Worm (Caenorhabditis elegans) whole organism, young adult: ENCODE results near the gene K08H2.3.

Experiments
- B0261.1 ChIP-seq: sonication (generic microtip); optimal IDR thresholded peaks from 2 replicates; lab custom pipeline; 2016; ENCODE audit warnings: mild to moderate bottlenecking, missing genetic modification characterization, moderate library complexity, missing compliant biosample characterization
- C17E4.6 ChIP-seq: fragments of 200-800 bp; sonication (Bioruptor generic); IDR thresholded peaks from 2 replicates; pipeline ENCODE4 v1.3.6; 2022; ENCODE audit warnings: missing genetic modification reagents, missing genetic modification characterization, missing compliant biosample characterization
- D2030.7 ChIP-seq: fragments of 200-800 bp; sonication (Bioruptor generic); IDR thresholded peaks from 2 replicates; pipeline ENCODE4 v1.3.6; 2022; ENCODE audit warnings: missing genetic modification reagents, missing genetic modification characterization, missing compliant biosample characterization
- F10E7.11 ChIP-seq: sonication (generic microtip); optimal IDR thresholded peaks from 2 replicates; lab custom pipeline; 2017; ENCODE audit warnings: mild to moderate bottlenecking, missing genetic modification characterization, moderate library complexity, missing compliant biosample characterization
- F23B12.7 ChIP-seq: sonication (generic microtip); optimal IDR thresholded peaks from 2 replicates; lab custom pipeline; 2017; ENCODE audit warnings: missing genetic modification characterization, mild to moderate bottlenecking, missing compliant biosample characterization, antibody characterized with exemption, moderate library complexity; ENCODE audit not compliant: insufficient read depth
- F33H1.4 ChIP-seq: fragments of 200-800 bp; sonication (Bioruptor generic); IDR thresholded peaks from 2 replicates; pipeline ENCODE4 v1.3.6; 2022; ENCODE audit warnings: missing genetic modification reagents, missing genetic modification characterization, missing compliant biosample characterization
- F37B4.10 ChIP-seq: fragments of 200-800 bp; sonication (Bioruptor generic); IDR thresholded peaks from 2 replicates; pipeline ENCODE4 v1.3.6; 2022; ENCODE audit warnings: missing genetic modification characterization, missing compliant biosample characterization
- F57A8.1 ChIP-seq: fragments of 200-800 bp; sonication (Bioruptor generic); optimal IDR thresholded peaks from 2 replicates; lab custom pipeline; 2018; ENCODE audit warnings: mild to moderate bottlenecking, missing genetic modification characterization, moderate library complexity, missing compliant biosample characterization
- K11D2.4 ChIP-seq: fragments of 200-800 bp; sonication (Bioruptor generic); IDR thresholded peaks from 2 replicates; pipeline ENCODE4 v1.3.6; 2022; ENCODE audit warnings: missing genetic modification reagents, missing genetic modification characterization, missing compliant biosample characterization
- Y67H2A.10 ChIP-seq: fragments of 200-800 bp; sonication (Bioruptor generic); conservative IDR thresholded peaks from 2 replicates; pipeline ENCODE4 v1.3.6; 2022; ENCODE audit warnings: missing genetic modification reagents, missing genetic modification characterization, missing compliant biosample characterization
- akir-1 ChIP-seq: fragments of 200-800 bp; sonication (Bioruptor generic); optimal IDR thresholded peaks from 2 replicates; lab custom pipeline; 2018; ENCODE audit warnings: mild to moderate bottlenecking, missing genetic modification characterization, moderate library complexity, missing compliant biosample characterization
- aptf-3 ChIP-seq: fragments of 200-800 bp; sonication (Bioruptor generic); IDR thresholded peaks from 2 replicates; pipeline ENCODE4 v1.3.6; 2022; ENCODE audit warnings: missing genetic modification characterization, missing compliant biosample characterization
- attf-6 ChIP-seq: fragments of 200-800 bp; sonication (Bioruptor generic); IDR thresholded peaks from 2 replicates; pipeline ENCODE4 v1.3.6; 2022; ENCODE audit warnings: missing genetic modification reagents, missing genetic modification characterization, missing compliant biosample characterization
- bed-2 ChIP-seq: fragments of 200-800 bp; sonication (Bioruptor generic); IDR thresholded peaks from 2 replicates; pipeline ENCODE4 v1.3.6; 2022; ENCODE audit warnings: missing genetic modification reagents, missing genetic modification characterization, missing compliant biosample characterization
- die-1 ChIP-seq: sonication (generic microtip); optimal IDR thresholded peaks from 2 replicates; lab custom pipeline; 2016; ENCODE audit warnings: missing genotype, mild to moderate bottlenecking, missing genetic modification characterization, missing compliant biosample characterization
- dox-1 ChIP-seq: fragments of 200-800 bp; sonication (Bioruptor generic); IDR thresholded peaks from 2 replicates; pipeline ENCODE4 v1.3.6; 2022; ENCODE audit warnings: missing genetic modification reagents, missing genetic modification characterization, missing compliant biosample characterization
- dpff-1 ChIP-seq: sonication (generic microtip); optimal IDR thresholded peaks from 2 replicates; lab custom pipeline; 2017; ENCODE audit warnings: mild to moderate bottlenecking, missing genetic modification characterization, missing compliant biosample characterization
- egl-44 ChIP-seq: fragments of 200-800 bp; sonication (Bioruptor generic); IDR thresholded peaks from 2 replicates; pipeline ENCODE4 v1.3.6; 2022; ENCODE audit warnings: missing genetic modification reagents, missing genetic modification characterization, missing compliant biosample characterization
- ets-4 ChIP-seq: fragments of 200-800 bp; sonication (Bioruptor generic); optimal IDR thresholded peaks from 2 replicates; lab custom pipeline; 2018; ENCODE audit warnings: mild to moderate bottlenecking, missing genetic modification characterization, missing compliant biosample characterization
- him-1 ChIP-seq: sonication (generic microtip); optimal IDR thresholded peaks from 2 replicates; lab custom pipeline; 2016; ENCODE audit warnings: missing genotype, missing genetic modification reagents, missing genetic modification characterization, missing compliant biosample characterization
- hlh-26 ChIP-seq: fragments of 200-800 bp; sonication (Bioruptor generic); conservative IDR thresholded peaks from 2 replicates; pipeline ENCODE4 v1.3.6; 2022; ENCODE audit warnings: missing genetic modification reagents, missing genetic modification characterization, missing compliant biosample characterization
- hmg-1.2 ChIP-seq: fragments of 200-800 bp; sonication (Bioruptor generic); IDR thresholded peaks from 2 replicates; pipeline ENCODE4 v1.3.6; 2022; ENCODE audit warnings: missing genetic modification reagents, missing genetic modification characterization, missing compliant biosample characterization
- hsf-1 ChIP-seq: fragments of 200-800 bp; sonication (Bioruptor generic); IDR thresholded peaks from 2 replicates; pipeline ENCODE4 v1.3.6; 2022; ENCODE audit warnings: missing genetic modification reagents, missing genetic modification characterization, missing compliant biosample characterization
- let-526 ChIP-seq: fragments of 200-800 bp; sonication (Bioruptor generic); IDR thresholded peaks from 2 replicates; pipeline ENCODE4 v1.3.6; 2022; ENCODE audit warnings: missing genetic modification reagents, missing genetic modification characterization, missing compliant biosample characterization
- lin-26 ChIP-seq: fragments of 200-800 bp; sonication (Bioruptor generic); IDR thresholded peaks from 2 replicates; pipeline ENCODE4 v1.3.6; 2022; ENCODE audit warnings: missing genetic modification reagents, missing genetic modification characterization, missing compliant biosample characterization
- lin-35 ChIP-seq, 3 experiments: fragments of 150-350 bp in 2 of 3; sonication (generic microtip) in 1 of 3; optimal IDR thresholded peaks; 2 replicates each; lab custom pipeline; 2014 to 2018; ENCODE audit warnings: missing biosample characterization in 3 of 3, missing genetic modification characterization in 3 of 3, missing genetic modification reagents in 3 of 3
- lin-54 ChIP-seq: fragments of 200-800 bp; sonication (Bioruptor generic); optimal IDR thresholded peaks from 2 replicates; lab custom pipeline; 2018; ENCODE audit warnings: mild to moderate bottlenecking, missing genetic modification characterization, missing compliant biosample characterization
- lsy-27 ChIP-seq: sonication (generic microtip); optimal IDR thresholded peaks from 2 replicates; lab custom pipeline; 2017; ENCODE audit warnings: missing genetic modification characterization, mild to moderate bottlenecking, missing compliant biosample characterization, antibody characterized with exemption, missing genotype, borderline replicate concordance; ENCODE audit not compliant: insufficient read depth
- madf-10 ChIP-seq: sonication (generic microtip); optimal IDR thresholded peaks from 2 replicates; lab custom pipeline; 2016; ENCODE audit warnings: mild to moderate bottlenecking, missing genetic modification characterization, missing compliant biosample characterization
- madf-3 ChIP-seq: fragments of 200-800 bp; sonication (Bioruptor generic); IDR thresholded peaks from 2 replicates; pipeline ENCODE4 v1.3.6; 2022; ENCODE audit warnings: missing genetic modification reagents, missing genetic modification characterization, missing compliant biosample characterization
- mxl-1 ChIP-seq: sonication (generic microtip); optimal IDR thresholded peaks from 2 replicates; lab custom pipeline; 2016; ENCODE audit warnings: missing genetic modification characterization, missing compliant biosample characterization
- pbrm-1 ChIP-seq: fragments of 200-800 bp; sonication (Bioruptor generic); IDR thresholded peaks from 2 replicates; pipeline ENCODE4 v1.3.6; 2022; ENCODE audit warnings: missing genetic modification reagents, missing genetic modification characterization, missing compliant biosample characterization
- rec-8 ChIP-seq, 2 experiments: sonication (generic microtip); optimal IDR thresholded peaks; 2 replicates each; lab custom pipeline; 2016; ENCODE audit warnings: mild to moderate bottlenecking in 2 of 2, missing genetic modification characterization in 2 of 2, missing genetic modification reagents in 2 of 2, missing genotype in 2 of 2, missing biosample characterization in 1 of 2, missing compliant biosample characterization in 1 of 2, moderate library complexity in 1 of 2
- repo-1 ChIP-seq: sonication (generic microtip); optimal IDR thresholded peaks from 2 replicates; lab custom pipeline; 2017; ENCODE audit warnings: mild to moderate bottlenecking, missing genetic modification characterization, missing compliant biosample characterization
- snpc-1.3 ChIP-seq: sonication (generic microtip); optimal IDR thresholded peaks from 2 replicates; lab custom pipeline; 2017; ENCODE audit warnings: missing genetic modification characterization, mild to moderate bottlenecking, missing compliant biosample characterization, antibody characterized with exemption, moderate library complexity, missing genotype, missing genetic modification reagents; ENCODE audit not compliant: insufficient read depth
- snpc-3.4 ChIP-seq: sonication (generic microtip); optimal IDR thresholded peaks from 2 replicates; lab custom pipeline; 2017; ENCODE audit warnings: missing genetic modification characterization, mild to moderate bottlenecking, missing compliant biosample characterization, antibody characterized with exemption, moderate library complexity, missing genotype, missing genetic modification reagents
- snpc-4 ChIP-seq, 5 experiments: fragments of 150-350 bp in 1 of 5; sonication (generic microtip) in 4 of 5; optimal IDR thresholded peaks; 2 replicates each; lab custom pipeline; 2014 to 2018; ENCODE audit warnings: missing genetic modification characterization in 5 of 5, missing biosample characterization in 3 of 5, antibody characterized with exemption in 2 of 5, mild to moderate bottlenecking in 2 of 5, missing compliant biosample characterization in 2 of 5, missing genotype in 2 of 5, moderate library complexity in 2 of 5, missing genetic modification reagents in 1 of 5
- tlf-1 ChIP-seq: fragments of 200-800 bp; sonication (Bioruptor generic); optimal IDR thresholded peaks from 2 replicates; lab custom pipeline; 2018; ENCODE audit warnings: mild to moderate bottlenecking, missing genetic modification characterization, missing compliant biosample characterization
- xnd-1 ChIP-seq: sonication (generic microtip); optimal IDR thresholded peaks from 2 replicates; lab custom pipeline; 2016; ENCODE audit warnings: missing genotype, missing genetic modification reagents, missing genetic modification characterization, missing compliant biosample characterization
- zim-3 ChIP-seq: sonication (generic microtip); optimal IDR thresholded peaks from 2 replicates; lab custom pipeline; 2017; ENCODE audit warnings: mild to moderate bottlenecking, missing genetic modification characterization, moderate library complexity, missing compliant biosample characterization
- ztf-18 ChIP-seq: sonication (generic microtip); optimal IDR thresholded peaks from 2 replicates; lab custom pipeline; 2016; ENCODE audit warnings: missing genotype, mild to moderate bottlenecking, missing genetic modification characterization, missing compliant biosample characterization
- ztf-22 ChIP-seq: fragments of 200-800 bp; sonication (Bioruptor generic); optimal IDR thresholded peaks from 2 replicates; lab custom pipeline; 2018; ENCODE audit warnings: mild to moderate bottlenecking, missing genetic modification characterization, moderate library complexity, missing compliant biosample characterization
- ztf-25 ChIP-seq: fragments of 200-800 bp; sonication (Bioruptor generic); IDR thresholded peaks from 2 replicates; pipeline ENCODE4 v1.3.6; 2022; ENCODE audit warnings: missing genetic modification reagents, missing genetic modification characterization, missing compliant biosample characterization
- ztf-3 ChIP-seq: fragments of 200-800 bp; sonication (Bioruptor generic); optimal IDR thresholded peaks from 2 replicates; lab custom pipeline; 2018; ENCODE audit warnings: mild to moderate bottlenecking, missing genetic modification characterization, missing compliant biosample characterization
- ztf-6 ChIP-seq: fragments of 200-800 bp; sonication (Bioruptor generic); IDR thresholded peaks from 2 replicates; pipeline ENCODE4 v1.3.6; 2022; ENCODE audit warnings: missing genetic modification reagents, missing genetic modification characterization, missing compliant biosample characterization

Gene K08H2.3

ce11 chrX:13283462-13283861, 46.3 kb downstream of the K08H2.3 start (continued):
- TF ChIP-seq zim-3 (tag; lab: Kevin White, UChicago): peak; percentile 38
- TF ChIP-seq K11D2.4 (GFP tag; lab: Robert Waterston, UW): no peak
- TF ChIP-seq madf-10 (tag; lab: Kevin White, UChicago): no peak
- no peak for TF ChIP-seq ets-4 (GFP tag; lab: Kevin White, UChicago)
- no peak for TF ChIP-seq akir-1 (GFP tag; lab: Kevin White, UChicago)
- TF ChIP-seq hsf-1 (GFP tag; lab: Robert Waterston, UW): no peak
- no peak for TF ChIP-seq lin-54
- TF ChIP-seq F33H1.4 (GFP tag; lab: Robert Waterston, UW): no peak
- TF ChIP-seq dox-1: no peak
- peak; percentile 58 to 76 for TF ChIP-seq rec-8 (tag; optimal IDR thresholded peaks at IDR 0.05; lab: Kevin White, UChicago)
- TF ChIP-seq ztf-22 (GFP tag; lab: Kevin White, UChicago): no peak
- peak; percentile 9 for TF ChIP-seq snpc-3.4 (tag; lab: Kevin White, UChicago)
- peak; percentile 79 for TF ChIP-seq D2030.7 (GFP tag; lab: Robert Waterston, UW)
- TF ChIP-seq C17E4.6: no peak
- TF ChIP-seq hmg-1.2: peak; percentile 65
- TF ChIP-seq lin-35 (GFP tag; optimal IDR thresholded peaks at IDR 0.05; lab: Kevin White, UChicago): no peak
- TF ChIP-seq F57A8.1 (GFP tag; lab: Kevin White, UChicago): no peak
- TF ChIP-seq Y67H2A.10 (GFP tag; lab: Robert Waterston, UW): no peak
- peak; percentile 83 for TF ChIP-seq B0261.1 (tag; lab: Kevin White, UChicago)
- no peak for TF ChIP-seq repo-1
- peak; percentile 65 for TF ChIP-seq ztf-18 (tag; lab: Kevin White, UChicago)
- TF ChIP-seq egl-44 (GFP tag; lab: Robert Waterston, UW): 0 out of 2 replicates have a peak, but pooled peaks have one; percentile 38
- TF ChIP-seq tlf-1: no peak
- TF ChIP-seq madf-3: no peak
- no peak for TF ChIP-seq F37B4.10
- TF ChIP-seq ztf-6 (GFP tag; lab: Robert Waterston, UW): no peak
- no peak for TF ChIP-seq ztf-3 (GFP tag; lab: Kevin White, UChicago)
- TF ChIP-seq him-1 (tag; lab: Kevin White, UChicago): peak; percentile 49
- TF ChIP-seq lin-26 (GFP tag; lab: Robert Waterston, UW): peak; percentile 95

DNA sequence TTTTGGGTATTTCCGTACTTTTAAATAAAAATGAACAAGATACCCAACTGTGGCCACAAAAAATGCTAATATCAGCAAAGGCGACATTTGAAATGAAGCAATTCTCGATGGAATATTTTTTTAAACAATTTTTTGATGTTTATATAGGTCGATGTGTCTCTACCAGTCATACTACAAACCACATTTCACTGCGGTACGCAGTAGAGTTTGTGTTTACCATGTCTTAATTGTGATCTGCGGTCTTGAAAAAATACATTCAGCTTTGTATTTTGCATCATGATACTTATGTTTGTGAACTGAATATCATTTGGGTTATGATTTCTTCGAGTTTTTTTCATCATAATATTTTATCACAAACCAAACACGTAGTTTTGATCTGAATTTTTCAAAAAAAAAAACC, 46.9 kb downstream of the K08H2.3 start, which contains the start of gene cyp-14A4:
cyp-14A4 (minus strand) TSS at position 107 of the 400 bp plus-strand sequence.
- TF ChIP-seq die-1 (tag; lab: Kevin White, UChicago): no peak

DNA sequence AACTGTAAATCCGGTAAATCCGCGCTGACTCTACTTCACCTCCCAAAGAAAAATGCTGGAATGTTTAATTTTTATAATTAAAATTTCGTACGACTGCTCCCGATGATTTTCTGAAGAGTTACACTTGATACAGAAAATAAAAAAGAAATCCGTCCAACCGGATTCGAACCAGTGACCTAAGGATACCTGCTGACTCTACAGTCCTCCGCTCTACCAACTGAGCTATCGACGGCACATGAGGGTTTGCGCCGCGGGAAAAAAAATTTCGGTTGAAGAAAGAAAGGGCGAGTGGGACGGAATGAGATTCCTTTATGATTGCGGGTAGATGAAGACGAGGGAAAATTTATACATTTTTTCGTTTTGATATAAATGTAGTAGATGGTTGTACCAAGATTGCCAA, 47.4 kb downstream of the K08H2.3 start:
- TF ChIP-seq hlh-26 (GFP tag; lab: Robert Waterston, UW): no peak
- no peak for TF ChIP-seq aptf-3
- TF ChIP-seq bed-2: no peak
- no peak for TF ChIP-seq mxl-1 (tag; lab: Kevin White, UChicago)
- TF ChIP-seq pbrm-1: peak; percentile 62; the same call in 1 of the 2 replicates
- TF ChIP-seq attf-6 (GFP tag; lab: Robert Waterston, UW): peak; percentile 65
- TF ChIP-seq ztf-25 (GFP tag; lab: Robert Waterston, UW): 0 out of 2 replicates have a peak, but pooled peaks have one; percentile 73
- TF ChIP-seq let-526 (GFP tag; lab: Robert Waterston, UW): no peak
- no peak for TF ChIP-seq dpff-1 (tag; lab: Kevin White, UChicago)
- TF ChIP-seq snpc-1.3 (tag; lab: Kevin White, UChicago): peak; percentile 45
- no peak for TF ChIP-seq Y67H2A.10 (GFP tag; lab: Robert Waterston, UW)
- TF ChIP-seq xnd-1 (tag; lab: Kevin White, UChicago): no peak
- TF ChIP-seq dox-1: peak; percentile 40; the same call in 1 of the 2 replicates
- TF ChIP-seq D2030.7 (GFP tag; lab: Robert Waterston, UW): peak; percentile 65
- TF ChIP-seq F23B12.7 (tag; lab: Kevin White, UChicago): no peak
- no peak for TF ChIP-seq ztf-6 (GFP tag; lab: Robert Waterston, UW)
- TF ChIP-seq F10E7.11 (tag; lab: Kevin White, UChicago): no peak
- TF ChIP-seq snpc-4 (GFP tag; optimal IDR thresholded peaks at IDR 0.05; lab: Kevin White, UChicago): peak; percentile 42
- peak in 2 of 4 experiments; percentile 35 to 58 for TF ChIP-seq snpc-4 (tag; optimal IDR thresholded peaks at IDR 0.05; lab: Kevin White, UChicago)
- TF ChIP-seq lsy-27 (tag; lab: Kevin White, UChicago): no peak
